Fruit fly (Drosophila melanogaster): Measurements from ENCODE around the gene Sulf1.

Gene Sulf1

DNA sequence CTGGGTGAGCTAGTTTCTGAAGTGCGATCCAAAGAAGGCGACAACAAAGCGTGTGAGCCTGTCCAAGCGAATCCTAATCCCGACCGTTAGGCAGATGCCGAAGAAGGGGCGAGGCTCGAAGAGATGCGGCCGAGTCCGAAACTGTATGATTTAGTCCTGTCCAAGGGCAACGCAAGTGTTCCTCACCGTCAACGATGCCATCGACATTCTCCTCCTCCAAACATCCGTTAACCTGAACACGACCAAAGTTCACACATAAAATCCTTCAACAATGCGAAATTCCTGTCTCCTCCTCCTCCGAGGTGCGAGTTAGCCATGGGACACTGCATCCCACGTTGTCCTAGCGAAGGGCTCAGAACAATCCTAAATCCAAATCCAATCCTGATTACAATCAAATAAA is at the start of gene Sulf1:
Gene Sulf1, minus strand, starts transcription at position 101 of the 400 bp plus-strand sequence.
- no peak for TF ChIP-seq CG8478 (optimal IDR thresholded peaks at IDR 0.05)
- no peak for TF ChIP-seq EcR (GFP tag; optimal IDR thresholded peaks at IDR 0.05)
- no peak for TF ChIP-seq psq (optimal IDR thresholded peaks at IDR 0.05)
- TF ChIP-seq usp (GFP tag; optimal IDR thresholded peaks at IDR 0.05) = no peak
- TF ChIP-seq Dll (optimal IDR thresholded peaks at IDR 0.05) = no peak
- TF ChIP-seq pan (optimal IDR thresholded peaks at IDR 0.05) = no peak

DNA sequence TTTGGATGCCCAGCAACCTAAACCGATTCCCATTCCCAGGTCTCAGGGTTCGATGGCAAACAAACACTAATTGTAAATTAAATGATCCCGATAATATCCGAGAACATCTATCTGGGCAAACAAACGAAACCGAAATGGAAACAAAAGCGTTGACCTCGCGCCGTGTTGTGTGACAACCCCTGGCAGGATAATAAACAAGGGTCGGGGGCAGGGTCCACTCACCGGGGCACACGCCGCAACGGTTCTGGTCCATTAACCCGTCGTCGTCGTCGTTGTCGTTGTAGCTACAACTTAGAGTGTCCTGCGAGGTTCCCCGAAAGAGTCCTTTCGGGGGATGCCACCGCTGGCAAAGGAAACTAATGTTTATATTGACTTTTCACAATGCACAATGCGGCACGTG is 49.7 kb upstream of the Sulf1 start:
- TF ChIP-seq EcR (GFP tag; optimal IDR thresholded peaks at IDR 0.05) = no peak

dm6 chr3R:16387039-16387438 is 47.7 kb upstream of the Sulf1 start:
- TF ChIP-seq EcR (GFP tag; optimal IDR thresholded peaks at IDR 0.05) (no peak), usp (GFP tag; optimal IDR thresholded peaks at IDR 0.05) (no peak), psq (optimal IDR thresholded peaks at IDR 0.05) (no peak), pan (optimal IDR thresholded peaks at IDR 0.05) (no peak), CG8478 (optimal IDR thresholded peaks at IDR 0.05) (no peak), Dll (optimal IDR thresholded peaks at IDR 0.05) (no peak)

DNA sequence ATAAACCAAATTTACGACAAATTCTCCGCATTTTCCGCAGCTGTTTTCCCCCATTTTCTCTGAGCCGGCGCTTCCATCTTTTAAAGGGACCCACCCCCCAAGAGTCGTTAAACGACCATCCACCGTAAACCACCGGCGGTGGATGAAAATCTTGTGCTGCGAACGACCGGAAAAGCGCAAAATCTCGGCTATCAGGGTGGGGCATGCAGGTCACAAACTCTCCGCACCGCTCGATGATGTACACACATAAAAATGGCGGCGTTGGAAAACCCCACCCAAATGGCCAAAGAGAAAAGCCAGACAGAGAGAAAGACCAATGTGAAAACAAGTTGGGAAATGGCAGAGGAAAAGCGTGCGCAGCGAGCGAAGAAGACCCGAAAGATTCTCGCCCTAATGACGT is 46.2 kb upstream of the Sulf1 start:
- TF ChIP-seq pan (optimal IDR thresholded peaks at IDR 0.05) (no peak), psq (optimal IDR thresholded peaks at IDR 0.05) (no peak), usp (GFP tag; optimal IDR thresholded peaks at IDR 0.05) (no peak), CG8478 (optimal IDR thresholded peaks at IDR 0.05) (no peak), EcR (GFP tag; optimal IDR thresholded peaks at IDR 0.05) (no peak), Dll (optimal IDR thresholded peaks at IDR 0.05) (no peak)

dm6 chr3R:16374101-16374500 is 34.7 kb upstream of the Sulf1 start:
- TF ChIP-seq CG8478 (optimal IDR thresholded peaks at IDR 0.05) = no peak
- TF ChIP-seq usp (GFP tag; optimal IDR thresholded peaks at IDR 0.05) = no peak
- no peak for TF ChIP-seq pan (optimal IDR thresholded peaks at IDR 0.05)
- TF ChIP-seq Dll (optimal IDR thresholded peaks at IDR 0.05) = no peak
- TF ChIP-seq EcR (GFP tag; optimal IDR thresholded peaks at IDR 0.05) = no peak
- TF ChIP-seq psq (optimal IDR thresholded peaks at IDR 0.05) = no peak

- no peak for TF ChIP-seq Dll (optimal IDR thresholded peaks at IDR 0.05)
- TF ChIP-seq pan (optimal IDR thresholded peaks at IDR 0.05) = no peak
- no peak for TF ChIP-seq psq (optimal IDR thresholded peaks at IDR 0.05)
- no peak for TF ChIP-seq usp (GFP tag; optimal IDR thresholded peaks at IDR 0.05)
- TF ChIP-seq EcR (GFP tag; optimal IDR thresholded peaks at IDR 0.05) = no peak
- TF ChIP-seq CG8478 (optimal IDR thresholded peaks at IDR 0.05) = no peak
Measured at dm6 chr3R:16370433-16370832, 31.1 kb upstream of the Sulf1 start, which contains the start of gene CG10317. Gene CG10317 (minus strand): TSS chr3R:16370533.

DNA sequence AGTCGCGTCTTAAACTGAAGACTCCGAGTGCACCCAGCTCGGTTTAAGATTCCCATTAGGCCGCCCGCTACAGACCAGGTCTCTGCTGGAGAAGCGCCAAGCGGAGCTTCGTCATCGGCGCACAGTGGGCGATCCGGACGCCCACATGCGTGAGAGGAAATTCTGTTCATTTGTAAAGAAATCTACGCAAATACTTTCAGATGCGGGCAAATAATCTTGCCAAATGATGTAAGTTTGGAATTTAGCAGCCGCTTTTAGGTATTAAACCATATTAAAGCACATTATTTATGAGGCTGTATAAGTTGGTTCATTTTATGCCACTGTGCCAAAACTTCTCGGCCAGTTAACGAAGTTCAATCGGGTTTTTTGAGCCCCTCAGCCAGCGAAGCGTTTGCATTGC is 28.9 kb upstream of the Sulf1 start, which contains the start of gene js:
Gene js, minus strand, starts transcription at position 19 of the 400 bp plus-strand sequence.
- TF ChIP-seq CG8478 (optimal IDR thresholded peaks at IDR 0.05) = no peak
- no peak for TF ChIP-seq psq (optimal IDR thresholded peaks at IDR 0.05)
- TF ChIP-seq EcR (GFP tag; optimal IDR thresholded peaks at IDR 0.05) = no peak
- no peak for TF ChIP-seq usp (GFP tag; optimal IDR thresholded peaks at IDR 0.05)
- no peak for TF ChIP-seq Dll (optimal IDR thresholded peaks at IDR 0.05)
- no peak for TF ChIP-seq pan (optimal IDR thresholded peaks at IDR 0.05)

DNA sequence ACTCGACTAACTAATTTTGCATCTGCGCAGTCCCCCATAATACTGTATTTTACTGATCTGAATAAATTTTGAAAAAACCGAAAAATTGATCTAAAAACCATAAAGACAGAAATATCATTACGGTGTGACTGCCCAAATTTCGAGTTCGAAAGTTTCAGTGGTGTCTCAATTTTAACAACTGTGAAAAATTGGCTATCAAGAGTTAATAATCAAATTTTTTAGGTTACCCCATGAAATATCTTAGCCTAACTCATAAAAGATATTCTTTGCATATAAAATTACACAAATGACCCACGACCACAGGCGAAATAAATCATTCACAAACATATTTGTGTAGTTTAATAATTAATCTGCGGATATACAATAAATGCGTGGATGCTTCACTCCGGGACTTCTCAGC is 20.6 kb upstream of the Sulf1 start, which contains the start of gene CG42446:
Gene CG42446, minus strand, starts transcription at position 101 of the 400 bp plus-strand sequence.
- TF ChIP-seq usp (GFP tag; optimal IDR thresholded peaks at IDR 0.05) (no peak), pan (optimal IDR thresholded peaks at IDR 0.05) (no peak), Dll (optimal IDR thresholded peaks at IDR 0.05) (no peak), psq (optimal IDR thresholded peaks at IDR 0.05) (no peak), EcR (GFP tag; optimal IDR thresholded peaks at IDR 0.05) (no peak), CG8478 (optimal IDR thresholded peaks at IDR 0.05) (no peak)

- TF ChIP-seq psq (optimal IDR thresholded peaks at IDR 0.05) = no peak
- TF ChIP-seq CG8478 (optimal IDR thresholded peaks at IDR 0.05) = no peak
- no peak for TF ChIP-seq Dll (optimal IDR thresholded peaks at IDR 0.05)
- no peak for TF ChIP-seq usp (GFP tag; optimal IDR thresholded peaks at IDR 0.05)
- no peak for TF ChIP-seq pan (optimal IDR thresholded peaks at IDR 0.05)
- TF ChIP-seq EcR (GFP tag; optimal IDR thresholded peaks at IDR 0.05) = no peak
Measured at dm6 chr3R:16359098-16359497, 19.7 kb upstream of the Sulf1 start, which contains the start of gene CG17931. Gene CG17931 (minus strand): TSS chr3R:16359466.

- TF ChIP-seq psq (optimal IDR thresholded peaks at IDR 0.05) = no peak
- no peak for TF ChIP-seq EcR (GFP tag; optimal IDR thresholded peaks at IDR 0.05)
- no peak for TF ChIP-seq pan (optimal IDR thresholded peaks at IDR 0.05)
- TF ChIP-seq Dll (optimal IDR thresholded peaks at IDR 0.05) = no peak
- TF ChIP-seq usp (GFP tag; optimal IDR thresholded peaks at IDR 0.05) = no peak
- TF ChIP-seq CG8478 (optimal IDR thresholded peaks at IDR 0.05) = no peak
Measured at dm6 chr3R:16356863-16357215, 17.5 kb upstream of the Sulf1 start, which contains the start of gene CG10311. Gene CG10311 (minus strand): TSS chr3R:16357015.

dm6 chr3R:16356215-16356862 is 17.0 kb upstream of the Sulf1 start:
- TF ChIP-seq EcR (GFP tag; optimal IDR thresholded peaks at IDR 0.05) (no peak), psq (optimal IDR thresholded peaks at IDR 0.05) (no peak), usp (GFP tag; optimal IDR thresholded peaks at IDR 0.05) (no peak), CG8478 (optimal IDR thresholded peaks at IDR 0.05) (no peak), pan (optimal IDR thresholded peaks at IDR 0.05) (no peak), Dll (optimal IDR thresholded peaks at IDR 0.05) (no peak)

DNA sequence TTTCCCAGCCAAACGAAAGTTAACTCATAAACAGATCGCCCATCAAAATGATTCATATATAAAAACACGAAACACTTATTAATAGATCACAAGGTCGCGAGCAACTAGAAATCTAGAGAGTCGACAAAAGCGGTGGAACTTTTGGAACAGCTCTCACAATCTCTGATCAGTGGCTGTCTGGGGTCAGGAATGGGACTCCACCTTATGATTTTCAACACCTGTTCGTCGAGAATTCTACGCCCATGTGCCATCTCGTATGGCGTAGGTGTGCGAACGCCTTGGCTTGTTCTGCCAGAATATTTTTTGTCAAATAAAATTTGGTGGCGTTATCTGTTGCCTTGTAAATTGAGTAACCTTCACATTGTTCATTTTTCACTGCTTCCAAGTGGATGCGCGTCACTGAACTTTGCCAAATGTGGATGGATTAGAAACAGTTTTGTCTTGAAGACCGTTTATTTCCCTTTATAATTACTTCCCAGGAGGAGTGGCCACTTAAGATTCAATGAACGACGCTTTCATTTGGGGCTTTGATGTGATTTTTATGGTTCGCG is 16.1 kb upstream of the Sulf1 start:
- TF ChIP-seq EcR (GFP tag; optimal IDR thresholded peaks at IDR 0.05) = no peak
- no peak for TF ChIP-seq CG8478 (optimal IDR thresholded peaks at IDR 0.05)
- no peak for TF ChIP-seq pan (optimal IDR thresholded peaks at IDR 0.05)
- TF ChIP-seq usp (GFP tag; optimal IDR thresholded peaks at IDR 0.05) = no peak
- TF ChIP-seq psq (optimal IDR thresholded peaks at IDR 0.05) = no peak
- no peak for TF ChIP-seq Dll (optimal IDR thresholded peaks at IDR 0.05)

Data from whole organism.